Fruit fly (Drosophila melanogaster): ENCODE data around the gene rod.

rod gene

DNA sequence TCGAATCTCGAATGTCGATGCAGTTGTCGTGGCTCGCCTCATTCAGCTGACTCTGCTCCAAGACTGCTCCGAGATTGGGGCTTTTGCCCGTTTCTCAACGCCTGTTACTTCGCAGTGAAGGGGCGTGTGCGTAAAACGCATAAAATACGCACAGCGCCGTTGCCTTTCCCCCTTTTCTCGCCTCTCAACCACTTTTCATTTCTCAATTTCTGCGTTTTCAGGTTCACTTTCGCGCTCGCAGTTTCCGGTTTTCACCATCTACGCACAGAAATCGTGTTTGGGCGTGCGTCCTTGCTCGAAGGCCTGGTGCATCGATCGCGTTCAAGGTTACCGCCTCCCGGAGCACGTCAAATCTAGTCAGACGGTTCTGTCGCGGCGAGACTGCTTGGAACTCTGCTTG is 21.0 kb upstream of the rod start:
- TF ChIP-seq EcR (GFP tag; optimal IDR thresholded peaks at IDR 0.05) (peak; percentile 98), CG14655 (GFP tag; optimal IDR thresholded peaks at IDR 0.05) (no peak)

DNA sequence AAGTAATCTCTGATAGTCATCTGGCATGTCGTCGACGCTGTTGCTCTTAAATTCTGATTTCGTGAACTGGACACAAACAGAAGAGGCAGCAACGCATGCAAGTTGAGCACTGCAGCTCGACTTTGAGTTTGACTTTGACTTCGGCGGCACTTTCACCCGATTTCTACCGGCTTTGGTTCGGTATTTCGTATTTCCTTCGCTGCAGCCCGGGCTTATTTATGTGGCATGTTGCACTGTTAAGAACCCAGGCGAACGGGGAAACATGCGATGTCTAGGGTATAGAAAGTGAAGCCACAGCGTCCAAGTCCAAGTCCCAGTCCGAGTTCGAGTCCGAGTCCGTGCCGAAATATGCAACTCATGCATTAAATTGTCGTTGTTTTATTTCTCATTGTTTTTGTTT is 16.6 kb upstream of the rod start:
- no peak for TF ChIP-seq rn (GFP tag; IDR thresholded peaks at IDR 0.05)
- no peak for TF ChIP-seq CG14655 (GFP tag; optimal IDR thresholded peaks at IDR 0.05)
- TF ChIP-seq Pif1B (GFP tag; optimal IDR thresholded peaks at IDR 0.05), result no peak
- TF ChIP-seq CG8301 (tag; optimal IDR thresholded peaks at IDR 0.05), result no peak
- no peak for TF ChIP-seq CG4496 (GFP tag; IDR thresholded peaks at IDR 0.05)
- TF ChIP-seq CG12605 (GFP tag; IDR thresholded peaks at IDR 0.05), result no peak
- no peak for TF ChIP-seq CG8159 (tag; optimal IDR thresholded peaks at IDR 0.05)
- no peak for TF ChIP-seq Ets98B (GFP tag; IDR thresholded peaks at IDR 0.05)
- no peak for TF ChIP-seq CG17806 (tag; optimal IDR thresholded peaks at IDR 0.05)
- no peak for TF ChIP-seq CG34367 (tag; optimal IDR thresholded peaks at IDR 0.05)

DNA sequence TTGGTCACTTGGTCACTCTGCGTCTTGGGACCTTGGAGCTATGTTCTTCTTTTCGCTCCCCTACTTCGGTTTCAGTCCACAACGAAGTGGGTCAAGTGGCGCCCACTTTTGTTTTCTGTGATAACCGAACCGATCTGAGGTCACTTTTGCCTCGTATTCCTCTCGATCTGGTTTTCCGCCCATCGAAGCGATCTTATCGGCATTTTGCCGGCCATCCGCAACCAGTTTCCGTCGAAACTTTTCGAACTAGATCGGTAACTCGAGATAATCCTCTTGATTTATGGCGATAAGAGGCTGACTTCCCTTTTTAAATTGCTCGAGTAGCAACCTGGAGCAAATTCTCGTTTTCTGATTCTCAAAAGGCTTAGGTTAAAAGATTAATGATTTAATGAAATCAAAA is 16.2 kb upstream of the rod start:
- no peak for TF ChIP-seq Snoo (tag; optimal IDR thresholded peaks at IDR 0.05)
- peak; percentile 70 for TF ChIP-seq EcR (GFP tag; optimal IDR thresholded peaks at IDR 0.05)

DNA sequence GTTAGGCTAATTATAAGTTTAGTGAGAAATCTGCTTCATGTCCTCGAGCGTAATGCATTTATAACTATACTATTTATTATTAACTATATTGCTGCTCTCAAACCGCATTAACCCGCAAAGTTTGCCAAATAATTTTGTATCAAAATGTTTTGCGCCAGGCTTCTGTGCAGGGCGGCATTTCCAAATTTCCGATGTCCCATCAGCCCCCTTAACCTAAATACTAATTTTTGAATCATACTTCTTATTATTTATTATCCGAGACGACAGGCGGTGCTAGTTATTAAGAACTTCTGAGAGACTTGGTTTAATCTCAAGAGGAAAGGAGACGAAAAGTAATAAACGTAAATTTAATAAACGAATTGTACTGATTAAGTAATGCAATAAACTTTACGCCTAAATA is 15.0 kb upstream of the rod start:
- TF ChIP-seq CG14655 (GFP tag; optimal IDR thresholded peaks at IDR 0.05) (no peak), CG4496 (GFP tag; IDR thresholded peaks at IDR 0.05) (no peak), CG34367 (tag; optimal IDR thresholded peaks at IDR 0.05) (no peak), Pif1B (GFP tag; optimal IDR thresholded peaks at IDR 0.05) (no peak), CG15710 (tag; optimal IDR thresholded peaks at IDR 0.05) (no peak), gl (tag; optimal IDR thresholded peaks at IDR 0.05) (no peak), CG32121 (GFP tag; IDR thresholded peaks at IDR 0.05) (no peak), fd96Ca (GFP tag; IDR thresholded peaks at IDR 0.05) (no peak), CG8301 (tag; optimal IDR thresholded peaks at IDR 0.05) (no peak), D1 (tag; optimal IDR thresholded peaks at IDR 0.05) (no peak), CG12605 (GFP tag; IDR thresholded peaks at IDR 0.05) (no peak), Snoo (tag; optimal IDR thresholded peaks at IDR 0.05) (no peak), CG9948 (tag; optimal IDR thresholded peaks at IDR 0.05) (no peak), CG17806 (tag; optimal IDR thresholded peaks at IDR 0.05) (no peak), CG8159 (tag; optimal IDR thresholded peaks at IDR 0.05) (no peak), CG13204 (GFP tag; optimal IDR thresholded peaks at IDR 0.05) (no peak), CG10348 (GFP tag; IDR thresholded peaks at IDR 0.05) (no peak), rn (GFP tag; IDR thresholded peaks at IDR 0.05) (no peak), Pif1A (GFP tag; optimal IDR thresholded peaks at IDR 0.05) (no peak)

DNA sequence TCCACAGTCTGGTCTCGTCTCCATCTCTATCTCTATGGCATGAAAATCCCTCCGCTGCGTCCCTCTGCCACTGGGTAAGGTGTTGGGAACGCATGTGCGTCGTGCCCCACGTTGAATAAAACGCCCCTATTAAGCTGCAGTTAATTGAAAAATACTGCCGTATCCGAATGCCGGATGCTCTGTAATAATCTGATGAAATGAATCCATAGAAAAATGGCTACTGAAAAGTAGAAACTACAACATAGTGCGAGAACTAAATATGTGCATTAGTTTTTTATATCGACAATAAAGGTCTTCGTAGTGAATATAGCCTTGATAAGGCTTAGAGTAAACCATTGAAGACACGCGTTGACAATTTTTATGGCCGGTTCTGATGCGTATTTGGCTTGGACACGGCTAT is 14.0 kb upstream of the rod start:
- TF ChIP-seq CG13204 (GFP tag; optimal IDR thresholded peaks at IDR 0.05), result peak; percentile 68
- TF ChIP-seq gl (tag; optimal IDR thresholded peaks at IDR 0.05), result peak; percentile 67
- TF ChIP-seq rn (GFP tag; IDR thresholded peaks at IDR 0.05), result peak; percentile 70
- TF ChIP-seq Pif1B (GFP tag; optimal IDR thresholded peaks at IDR 0.05), result peak; percentile 83
- no peak for TF ChIP-seq EcR (GFP tag; optimal IDR thresholded peaks at IDR 0.05)
- TF ChIP-seq CG32121 (GFP tag; IDR thresholded peaks at IDR 0.05), result peak; percentile 71; the same call in 1 of the 2 replicates
- TF ChIP-seq Ets98B (GFP tag; IDR thresholded peaks at IDR 0.05), result peak; percentile 84
- TF ChIP-seq CG8159 (tag; optimal IDR thresholded peaks at IDR 0.05), result peak; percentile 76
- TF ChIP-seq CG4496 (GFP tag; IDR thresholded peaks at IDR 0.05), result peak; percentile 84
- TF ChIP-seq CG34367 (tag; optimal IDR thresholded peaks at IDR 0.05), result peak; percentile 71
- peak; percentile 72 for TF ChIP-seq CG12605 (GFP tag; IDR thresholded peaks at IDR 0.05)
- TF ChIP-seq CG10348 (GFP tag; IDR thresholded peaks at IDR 0.05), result no peak
- TF ChIP-seq Snoo (tag; optimal IDR thresholded peaks at IDR 0.05), result no peak
- TF ChIP-seq CG14655 (GFP tag; optimal IDR thresholded peaks at IDR 0.05), result peak; percentile 85
- TF ChIP-seq CG17806 (tag; optimal IDR thresholded peaks at IDR 0.05), result peak; percentile 80
- peak; percentile 79 for TF ChIP-seq CG9948 (tag; optimal IDR thresholded peaks at IDR 0.05)
- peak; percentile 83 for TF ChIP-seq CG8301 (tag; optimal IDR thresholded peaks at IDR 0.05)
- peak; percentile 82 for TF ChIP-seq CG15710 (tag; optimal IDR thresholded peaks at IDR 0.05)
- TF ChIP-seq fd96Ca (GFP tag; IDR thresholded peaks at IDR 0.05), result peak; percentile 89
- no peak for TF ChIP-seq D1 (tag; optimal IDR thresholded peaks at IDR 0.05)
- peak; percentile 84 for TF ChIP-seq Pif1A (GFP tag; optimal IDR thresholded peaks at IDR 0.05)

DNA sequence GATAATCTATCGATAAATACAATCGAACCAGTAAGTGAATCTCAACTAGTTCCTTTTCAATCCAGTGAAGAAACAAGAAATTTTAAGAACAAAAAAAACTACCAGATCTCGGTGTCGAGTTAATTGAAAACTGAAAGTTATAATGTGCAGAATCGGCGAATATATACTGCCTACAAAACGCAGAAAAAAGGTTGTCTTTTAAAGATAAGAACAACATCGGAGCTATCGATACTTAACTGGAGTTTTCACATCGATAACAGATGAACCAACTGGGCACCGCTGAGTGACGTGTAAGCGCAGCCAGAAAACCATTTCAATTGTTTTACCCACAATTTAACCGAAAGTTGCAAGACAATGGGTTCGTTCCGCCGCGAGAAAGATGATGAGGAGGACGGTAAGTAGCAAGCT is 8.9 kb upstream of the rod start, which contains the start of gene gammaCOP:
gammaCOP (plus strand) TSS at position 259 of the 408 bp plus-strand sequence.
- TF ChIP-seq CG10348 (GFP tag; IDR thresholded peaks at IDR 0.05) (no peak), CG32121 (GFP tag; IDR thresholded peaks at IDR 0.05) (no peak), Ets98B (GFP tag; IDR thresholded peaks at IDR 0.05) (no peak), fd96Ca (GFP tag; IDR thresholded peaks at IDR 0.05) (no peak), rn (GFP tag; IDR thresholded peaks at IDR 0.05) (no peak), gl (tag; optimal IDR thresholded peaks at IDR 0.05) (no peak), CG13204 (GFP tag; optimal IDR thresholded peaks at IDR 0.05) (no peak), CG17806 (tag; optimal IDR thresholded peaks at IDR 0.05) (no peak), CG8159 (tag; optimal IDR thresholded peaks at IDR 0.05) (no peak), CG8301 (tag; optimal IDR thresholded peaks at IDR 0.05) (no peak), CG9948 (tag; optimal IDR thresholded peaks at IDR 0.05) (no peak)

DNA sequence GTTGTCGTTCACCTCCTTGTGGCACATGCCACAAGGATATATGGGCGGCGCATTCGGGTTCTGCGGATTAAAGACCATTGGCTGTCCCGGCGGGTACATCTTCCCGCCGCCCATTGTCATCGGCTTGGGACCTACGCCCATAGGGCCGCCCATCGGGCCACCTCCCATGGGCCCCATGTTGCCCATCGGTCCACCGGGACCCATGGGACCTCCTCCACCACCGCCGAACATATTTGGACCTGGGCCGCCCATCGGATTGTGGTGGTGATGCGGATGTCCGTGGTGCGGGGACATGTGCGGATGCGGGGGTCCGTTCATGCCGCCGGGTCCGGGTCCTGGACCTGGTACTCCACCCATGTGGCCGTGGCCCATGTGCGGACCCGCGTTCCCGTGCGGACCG is 3.4 kb upstream of the rod start:
- TF ChIP-seq CG15710 (tag; optimal IDR thresholded peaks at IDR 0.05) (no peak), rn (GFP tag; IDR thresholded peaks at IDR 0.05) (no peak), EcR (GFP tag; optimal IDR thresholded peaks at IDR 0.05) (no peak), CG8301 (tag; optimal IDR thresholded peaks at IDR 0.05) (no peak), CG9948 (tag; optimal IDR thresholded peaks at IDR 0.05) (no peak), CG17806 (tag; optimal IDR thresholded peaks at IDR 0.05) (no peak), D1 (tag; optimal IDR thresholded peaks at IDR 0.05) (no peak), gl (tag; optimal IDR thresholded peaks at IDR 0.05) (no peak), fd96Ca (GFP tag; IDR thresholded peaks at IDR 0.05) (no peak), Pif1B (GFP tag; optimal IDR thresholded peaks at IDR 0.05) (no peak), CG10348 (GFP tag; IDR thresholded peaks at IDR 0.05) (no peak), Snoo (tag; optimal IDR thresholded peaks at IDR 0.05) (no peak), Pif1A (GFP tag; optimal IDR thresholded peaks at IDR 0.05) (no peak), CG8159 (tag; optimal IDR thresholded peaks at IDR 0.05) (no peak), Ets98B (GFP tag; IDR thresholded peaks at IDR 0.05) (no peak), CG34367 (tag; optimal IDR thresholded peaks at IDR 0.05) (no peak)

Data from whole organism, pupa.